Worm (Caenorhabditis elegans) whole organism, L3 larva: ENCODE results near the gene pros-1.

ENCODE experiments used
- R02D3.7 ChIP-seq: fragments of 150-350 bp; optimal IDR thresholded peaks from 2 replicates; lab custom pipeline; 2014; ENCODE audit warnings: missing biosample characterization, missing genetic modification characterization
- ZK546.5 ChIP-seq: sonication (generic microtip); optimal IDR thresholded peaks from 2 replicates; lab custom pipeline; 2017; ENCODE audit warnings: missing biosample characterization, missing genetic modification characterization
- ama-1 ChIP-seq: fragments of 150-350 bp; optimal IDR thresholded peaks from 2 replicates; lab custom pipeline; 2018
- ceh-28 ChIP-seq: fragments of 150-350 bp; optimal IDR thresholded peaks from 2 replicates; lab custom pipeline; 2014; ENCODE audit warnings: missing biosample characterization, missing genetic modification reagents, missing genetic modification characterization
- ceh-82 ChIP-seq: fragments of 150-350 bp; optimal IDR thresholded peaks from 2 replicates; lab custom pipeline; 2014; ENCODE audit warnings: missing biosample characterization, missing genetic modification characterization
- ceh-9 ChIP-seq: sonication (generic microtip); optimal IDR thresholded peaks from 2 replicates; lab custom pipeline; 2018; ENCODE audit warnings: missing biosample characterization, missing genetic modification characterization
- daf-12 ChIP-seq: fragments of 150-350 bp; optimal IDR thresholded peaks from 2 replicates; lab custom pipeline; 2014; ENCODE audit warnings: missing biosample characterization, missing genetic modification reagents, missing genetic modification characterization
- egl-27 ChIP-seq: sonication (generic microtip); optimal IDR thresholded peaks from 4 replicates; lab custom pipeline; 2017; ENCODE audit warnings: missing biosample characterization, missing genetic modification reagents, missing genetic modification characterization
- egl-5 ChIP-seq: fragments of 150-350 bp; optimal IDR thresholded peaks from 2 replicates; lab custom pipeline; 2017; ENCODE audit warnings: missing biosample characterization, missing genetic modification reagents, missing genetic modification characterization, inconsistent platforms
- elt-2 ChIP-seq: sonication (generic microtip); optimal IDR thresholded peaks from 2 replicates; lab custom pipeline; 2016; ENCODE audit warnings: missing genetic modification reagents, mild to moderate bottlenecking, missing genetic modification characterization, missing compliant biosample characterization
- eor-1 ChIP-seq, 2 experiments: fragments of 150-350 bp; optimal IDR thresholded peaks; 2 replicates each; lab custom pipeline; 2014 to 2018; ENCODE audit warnings: missing biosample characterization in 2 of 2, missing genetic modification characterization in 2 of 2
- fkh-10 ChIP-seq: sonication (generic microtip); optimal IDR thresholded peaks from 2 replicates; lab custom pipeline; 2017; ENCODE audit warnings: missing biosample characterization, missing genetic modification reagents, missing genetic modification characterization
- hmg-11 ChIP-seq: sonication (generic microtip); optimal IDR thresholded peaks from 2 replicates; lab custom pipeline; 2016; ENCODE audit warnings: missing genetic modification characterization, missing compliant biosample characterization
- jun-1 ChIP-seq: fragments of 150-350 bp; optimal IDR thresholded peaks from 2 replicates; lab custom pipeline; 2014; ENCODE audit warnings: missing biosample characterization, missing genetic modification reagents, missing genetic modification characterization
- lin-15B ChIP-seq: fragments of 150-350 bp; optimal IDR thresholded peaks from 2 replicates; lab custom pipeline; 2014; ENCODE audit warnings: missing biosample characterization, missing genetic modification characterization
- lin-39 ChIP-seq: fragments of 150-350 bp; optimal IDR thresholded peaks from 2 replicates; lab custom pipeline; 2018; ENCODE audit warnings: missing biosample characterization, missing genetic modification reagents, missing genetic modification characterization
- lsy-12 ChIP-seq: sonication (generic microtip); optimal IDR thresholded peaks from 2 replicates; lab custom pipeline; 2016; ENCODE audit warnings: mild to moderate bottlenecking, missing genetic modification characterization, missing compliant biosample characterization
- mdl-1 ChIP-seq: fragments of 150-350 bp; optimal IDR thresholded peaks from 2 replicates; lab custom pipeline; 2014; ENCODE audit warnings: missing biosample characterization, missing genetic modification characterization
- mml-1 ChIP-seq: fragments of 150-350 bp; sonication (generic microtip); optimal IDR thresholded peaks from 3 replicates; lab custom pipeline; 2014; ENCODE audit warnings: missing biosample characterization, missing genetic modification characterization
- nfya-1 ChIP-seq: sonication (generic microtip); optimal IDR thresholded peaks from 2 replicates; lab custom pipeline; 2017; ENCODE audit warnings: missing genetic modification characterization, mild to moderate bottlenecking, missing compliant biosample characterization, antibody characterized with exemption, moderate library complexity; ENCODE audit not compliant: insufficient read depth
- nhr-12 ChIP-seq: fragments of 150-350 bp; optimal IDR thresholded peaks from 2 replicates; lab custom pipeline; 2014; ENCODE audit warnings: missing biosample characterization, missing genetic modification characterization
- nhr-23 ChIP-seq: fragments of 150-350 bp; optimal IDR thresholded peaks from 2 replicates; lab custom pipeline; 2014; ENCODE audit warnings: missing biosample characterization, missing genetic modification reagents, missing genetic modification characterization
- nhr-237 ChIP-seq: fragments of 150-350 bp; optimal IDR thresholded peaks from 2 replicates; lab custom pipeline; 2014; ENCODE audit warnings: missing biosample characterization, missing genetic modification characterization
- nhr-25 ChIP-seq: sonication (generic microtip); optimal IDR thresholded peaks from 2 replicates; lab custom pipeline; 2017; ENCODE audit warnings: missing biosample characterization, missing genetic modification characterization
- nhr-28 ChIP-seq: fragments of 150-350 bp; optimal IDR thresholded peaks from 2 replicates; lab custom pipeline; 2014; ENCODE audit warnings: missing biosample characterization, missing genetic modification characterization
- nhr-43 ChIP-seq: sonication (generic microtip); optimal IDR thresholded peaks from 2 replicates; lab custom pipeline; 2016; ENCODE audit warnings: mild to moderate bottlenecking, missing genetic modification characterization, missing compliant biosample characterization; ENCODE audit not compliant: poor library complexity, severe bottlenecking
- nhr-67 ChIP-seq: fragments of 150-350 bp; optimal IDR thresholded peaks from 2 replicates; lab custom pipeline; 2014; ENCODE audit warnings: missing biosample characterization, missing genetic modification characterization
- nhr-76 ChIP-seq: fragments of 150-350 bp; sonication (generic microtip); optimal IDR thresholded peaks from 5 replicates; lab custom pipeline; 2014; ENCODE audit warnings: missing biosample characterization, missing genetic modification characterization
- pha-4 ChIP-seq: fragments of 150-350 bp; optimal IDR thresholded peaks from 2 replicates; lab custom pipeline; 2014; ENCODE audit warnings: missing biosample characterization, missing genetic modification reagents, missing genetic modification characterization
- sea-2 ChIP-seq: fragments of 150-350 bp; sonication (generic microtip); optimal IDR thresholded peaks from 4 replicates; lab custom pipeline; 2014; ENCODE audit warnings: missing biosample characterization, missing genetic modification reagents, missing genetic modification characterization
- skn-1 ChIP-seq: fragments of 150-350 bp; optimal IDR thresholded peaks from 2 replicates; lab custom pipeline; 2014; ENCODE audit warnings: missing biosample characterization, missing genetic modification characterization
- snpc-4 ChIP-seq: fragments of 150-350 bp; optimal IDR thresholded peaks from 2 replicates; lab custom pipeline; 2014; ENCODE audit warnings: missing biosample characterization, missing genetic modification characterization
- tbx-2 ChIP-seq: sonication (generic microtip); optimal IDR thresholded peaks from 2 replicates; lab custom pipeline; 2016; ENCODE audit warnings: mild to moderate bottlenecking, missing genetic modification characterization, missing compliant biosample characterization
- unc-62 ChIP-seq: fragments of 150-350 bp; sonication (generic microtip); optimal IDR thresholded peaks from 4 replicates; lab custom pipeline; 2014; ENCODE audit warnings: missing biosample characterization, missing genetic modification reagents, missing genetic modification characterization
- zag-1 ChIP-seq: fragments of 150-350 bp; optimal IDR thresholded peaks from 2 replicates; lab custom pipeline; 2014; ENCODE audit warnings: missing biosample characterization, missing genetic modification characterization
- ztf-11 ChIP-seq: fragments of 150-350 bp; optimal IDR thresholded peaks from 2 replicates; lab custom pipeline; 2014; ENCODE audit warnings: missing biosample characterization, missing genetic modification characterization
- ztf-4 ChIP-seq: fragments of 150-350 bp; optimal IDR thresholded peaks from 2 replicates; lab custom pipeline; 2014; ENCODE audit warnings: missing biosample characterization, missing genetic modification characterization

pros-1 gene

DNA sequence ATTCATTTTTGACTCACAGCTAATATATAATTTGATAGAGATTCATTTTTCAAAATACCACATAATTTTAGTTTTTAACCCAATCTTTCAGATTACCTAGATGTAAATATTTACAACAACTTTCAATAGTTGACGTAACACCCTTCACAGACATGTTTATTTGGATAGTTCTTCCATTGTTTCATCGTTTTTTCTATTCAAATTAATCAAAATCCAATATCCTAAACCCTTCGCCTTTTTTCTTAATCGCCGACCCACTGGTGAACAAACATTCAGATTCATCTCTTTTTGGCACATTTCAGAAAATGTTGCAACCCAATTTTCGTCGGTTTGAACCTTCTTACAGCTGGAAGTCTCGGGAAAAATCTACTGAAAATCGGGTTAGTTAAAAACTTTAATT, 31.9 kb downstream of the pros-1 start, which contains the start of gene K06H7.1:
Gene K06H7.1 (plus strand): TSS at position 301 of the 400 bp plus-strand sequence.
- TF ChIP-seq eor-1 (tag; optimal IDR thresholded peaks at IDR 0.05; lab: Kevin White, UChicago) (no peak), nhr-28 (no peak), ztf-4 (no peak), zag-1 (no peak), nhr-237 (tag; lab: Kevin White, UChicago) (no peak), ceh-82 (tag; lab: Kevin White, UChicago) (no peak), ztf-11 (tag; lab: Kevin White, UChicago) (no peak), ceh-9 (tag; lab: Kevin White, UChicago) (no peak), ZK546.5 (no peak), lin-39 (tag; lab: Kevin White, UChicago) (no peak), nhr-23 (no peak), mml-1 (no peak)

DNA sequence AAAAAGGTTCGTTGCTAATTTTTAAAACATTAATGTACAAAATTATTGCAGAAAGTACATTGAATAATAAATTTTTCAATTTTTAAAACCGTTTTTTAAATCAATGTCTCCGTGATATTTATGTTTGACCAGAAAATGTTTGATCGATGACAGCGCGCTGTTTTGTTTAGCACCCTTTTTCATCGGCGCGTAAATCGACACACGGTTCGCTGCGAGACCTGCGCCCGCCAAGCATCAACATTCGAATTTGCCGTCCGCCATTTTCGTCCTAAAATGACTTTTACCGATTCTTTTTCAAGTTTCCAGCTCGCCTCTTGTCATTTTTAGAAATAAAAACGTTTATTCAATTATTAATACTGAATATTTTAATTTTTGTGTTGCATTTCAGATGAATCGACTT, 33.9 kb downstream of the pros-1 start, which contains the start of gene plk-1:
Gene plk-1 (plus strand): TSS at position 389 of the 400 bp plus-strand sequence.
- peak; percentile 62 for TF ChIP-seq lin-39 (tag; lab: Kevin White, UChicago)
- TF ChIP-seq nhr-25 (tag; lab: Kevin White, UChicago), result peak; percentile 15
- peak; percentile 54 for TF ChIP-seq lin-15B (tag; lab: Kevin White, UChicago)
- peak; percentile 63 for TF ChIP-seq pha-4
- no peak for TF ChIP-seq nhr-67 (tag; lab: Kevin White, UChicago)
- peak; percentile 59 for TF ChIP-seq nfya-1
- no peak for TF ChIP-seq tbx-2 (tag; lab: Kevin White, UChicago)
- peak; percentile 27 for TF ChIP-seq hmg-11 (tag; lab: Kevin White, UChicago)
- TF ChIP-seq R02D3.7 (tag; lab: Kevin White, UChicago), result peak; percentile 84
- TF ChIP-seq ceh-28, result no peak

DNA sequence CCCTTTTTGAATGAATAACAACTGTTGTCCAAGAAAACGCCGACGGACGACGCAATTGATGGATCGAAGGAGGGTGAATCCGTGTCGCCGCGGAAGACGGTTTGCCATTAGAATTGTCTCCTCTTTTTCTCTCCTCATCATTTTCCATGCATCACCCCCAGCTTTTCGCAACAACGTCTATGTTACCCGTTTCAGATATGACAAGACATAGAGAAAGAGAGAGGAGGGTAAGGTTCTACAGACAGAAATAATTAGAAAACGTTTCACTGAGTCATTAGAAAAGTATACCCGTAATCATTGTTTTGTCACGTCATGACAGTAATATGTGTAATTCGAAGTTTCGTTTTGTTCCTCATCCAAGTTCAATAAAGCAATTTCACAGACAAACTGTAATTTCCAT, 38.7 kb downstream of the pros-1 start:
- TF ChIP-seq nhr-67 (tag; lab: Kevin White, UChicago) (no peak), ama-1 (lab: Kevin White, UChicago) (no peak), nhr-25 (tag; lab: Kevin White, UChicago) (peak; percentile 10), unc-62 (no peak), nhr-237 (tag; lab: Kevin White, UChicago) (no peak), ztf-11 (tag; lab: Kevin White, UChicago) (no peak), lin-15B (tag; lab: Kevin White, UChicago) (no peak)

DNA sequence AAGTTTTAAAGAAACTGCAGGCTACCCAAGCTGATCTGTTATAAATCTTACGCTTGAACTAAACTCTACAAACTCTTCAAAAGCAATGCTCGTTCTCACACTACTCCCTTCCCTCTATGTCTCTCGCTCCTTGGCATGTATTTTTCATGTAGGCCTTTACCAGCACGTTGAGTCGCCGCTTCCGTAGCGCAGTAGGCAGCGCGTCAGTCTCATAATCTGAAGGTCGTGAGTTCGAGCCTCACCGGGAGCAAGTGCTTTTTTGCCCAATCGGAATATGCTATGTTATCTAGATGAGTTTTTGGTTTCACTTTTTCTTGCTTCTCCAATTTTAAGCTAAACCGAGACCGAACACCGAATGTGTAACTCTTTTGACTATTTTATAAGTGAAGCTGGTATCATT, 39.4 kb downstream of the pros-1 start:
- TF ChIP-seq skn-1 (tag; lab: Kevin White, UChicago), result no peak
- TF ChIP-seq elt-2 (tag; lab: Kevin White, UChicago), result peak; percentile 28
- TF ChIP-seq nfya-1, result peak; percentile 66
- TF ChIP-seq R02D3.7 (tag; lab: Kevin White, UChicago), result no peak
- TF ChIP-seq lin-39 (tag; lab: Kevin White, UChicago), result peak; percentile 75
- TF ChIP-seq hmg-11 (tag; lab: Kevin White, UChicago), result peak; percentile 70
- no peak for TF ChIP-seq ceh-82 (tag; lab: Kevin White, UChicago)
- TF ChIP-seq daf-12 (tag; lab: Kevin White, UChicago), result no peak
- peak; percentile 45 for TF ChIP-seq pha-4

DNA sequence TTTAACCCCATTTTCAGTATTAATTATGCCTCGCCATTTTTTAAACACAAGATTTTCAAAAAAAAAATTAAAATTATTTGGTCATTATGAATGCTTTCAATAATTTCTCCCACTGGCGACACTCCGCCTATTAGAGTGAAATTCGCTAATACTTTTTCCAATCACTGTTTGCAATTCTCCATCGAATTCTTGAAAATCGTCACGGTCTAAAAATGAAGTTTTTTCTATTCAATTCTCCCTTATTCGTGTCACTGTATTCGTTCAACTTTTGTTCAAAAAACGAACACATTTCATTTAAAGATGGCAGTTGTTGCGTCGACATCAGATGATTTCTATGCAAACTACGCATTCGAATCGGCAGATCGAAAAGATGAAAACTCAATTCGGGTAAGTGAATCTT, 41.4 kb downstream of the pros-1 start, which contains the start of gene C14B9.3:
Gene C14B9.3 (plus strand): TSS at position 301 of the 400 bp plus-strand sequence.
- TF ChIP-seq fkh-10 (GFP tag; lab: Kevin White, UChicago), result no peak
- no peak for TF ChIP-seq nhr-23
- no peak for TF ChIP-seq ama-1 (lab: Kevin White, UChicago)

DNA sequence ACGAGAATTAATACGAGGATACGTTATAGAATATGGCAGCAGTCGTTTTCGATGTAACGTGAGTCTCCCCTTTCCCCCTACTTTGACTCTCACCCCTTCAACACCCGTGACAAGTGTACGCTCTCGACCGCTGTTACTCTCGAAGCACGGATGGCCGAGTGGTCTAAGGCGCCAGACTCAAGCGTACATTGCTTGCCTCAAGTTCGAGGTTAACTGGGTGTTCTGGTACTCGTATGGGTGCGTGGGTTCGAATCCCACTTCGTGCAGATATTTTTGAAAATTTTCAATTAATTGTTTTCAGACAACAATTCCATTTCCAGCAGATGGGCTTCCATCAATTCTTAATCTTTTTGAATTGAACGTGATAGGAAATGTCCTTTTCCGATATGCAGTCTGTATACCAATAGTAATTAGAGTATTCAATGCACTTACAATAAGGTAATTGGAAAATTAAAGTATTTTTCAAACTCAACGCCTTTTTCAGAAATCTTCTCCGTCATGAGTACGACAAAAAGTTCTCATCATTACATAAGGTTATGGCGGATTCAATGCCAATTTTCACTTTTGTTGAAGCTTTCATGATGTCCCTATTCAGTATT, 42.5 kb downstream of the pros-1 start:
- TF ChIP-seq nhr-43 (peak; percentile 87), ama-1 (lab: Kevin White, UChicago) (peak; percentile 68), lin-15B (tag; lab: Kevin White, UChicago) (peak; percentile 36), pha-4 (peak; percentile 74), sea-2 (no peak), ztf-4 (peak; percentile 52), jun-1 (tag; lab: Kevin White, UChicago) (peak; percentile 64), egl-5 (tag; lab: Kevin White, UChicago) (peak; percentile 33), snpc-4 (tag; lab: Kevin White, UChicago) (peak; percentile 23), elt-2 (tag; lab: Kevin White, UChicago) (peak; percentile 35), nhr-12 (tag; lab: Kevin White, UChicago) (no peak), nhr-76 (no peak), lin-39 (tag; lab: Kevin White, UChicago) (peak; percentile 80), egl-27 (peak; percentile 74), mdl-1 (no peak), lsy-12 (tag; lab: Kevin White, UChicago) (peak; percentile 66), skn-1 (tag; lab: Kevin White, UChicago) (peak; percentile 8), hmg-11 (tag; lab: Kevin White, UChicago) (peak; percentile 78), nhr-23 (peak; percentile 29), nhr-25 (tag; lab: Kevin White, UChicago) (peak; percentile 17), mml-1 (no peak), nfya-1 (peak; percentile 69)
